Worm (Caenorhabditis elegans) whole organism, L4 larva: Measurements from ENCODE around the gene mdt-9.

Experiments used
- ama-1 ChIP-seq: fragments of 150-350 bp; optimal IDR thresholded peaks from 2 replicates; lab custom pipeline; 2014; ENCODE audit warnings: inconsistent platforms, mixed read lengths
- egl-27 ChIP-seq: sonication (generic microtip); optimal IDR thresholded peaks from 3 replicates; lab custom pipeline; 2017; ENCODE audit warnings: missing biosample characterization, missing genetic modification reagents, missing genetic modification characterization
- lin-15B ChIP-seq: fragments of 150-350 bp; sonication (generic microtip); optimal IDR thresholded peaks from 3 replicates; lab custom pipeline; 2014; ENCODE audit warnings: missing biosample characterization, missing genetic modification characterization
- lsy-2 ChIP-seq, 2 experiments: fragments of 150-350 bp in 1 of 2; sonication (generic microtip) in 1 of 2; optimal IDR thresholded peaks; 2 replicates each; lab custom pipeline; 2014 to 2017; ENCODE audit warnings: missing biosample characterization in 2 of 2, missing genetic modification characterization in 2 of 2
- mdl-1 ChIP-seq, 2 experiments: fragments of 150-350 bp in 1 of 2; sonication (generic microtip) in 1 of 2; optimal IDR thresholded peaks; 2 replicates each; lab custom pipeline; 2014 to 2017; ENCODE audit warnings: missing biosample characterization in 2 of 2, missing genetic modification characterization in 2 of 2
- mdt-29 ChIP-seq: fragments of 200-800 bp; sonication (Bioruptor generic); IDR thresholded peaks from 2 replicates; pipeline ENCODE4 v1.3.6; 2022; ENCODE audit warnings: missing genetic modification reagents, missing genetic modification characterization, missing compliant biosample characterization
- nhr-237 ChIP-seq: sonication (generic microtip); optimal IDR thresholded peaks from 2 replicates; lab custom pipeline; 2017; ENCODE audit warnings: missing biosample characterization, missing genetic modification characterization
- nhr-28 ChIP-seq: fragments of 150-350 bp; optimal IDR thresholded peaks from 2 replicates; lab custom pipeline; 2014; ENCODE audit warnings: missing biosample characterization, missing genetic modification characterization
- pqm-1 ChIP-seq: sonication (generic microtip); optimal IDR thresholded peaks from 2 replicates; lab custom pipeline; 2017; ENCODE audit warnings: missing biosample characterization, missing genetic modification characterization
- snpc-4 ChIP-seq: fragments of 150-350 bp; optimal IDR thresholded peaks from 2 replicates; lab custom pipeline; 2014; ENCODE audit warnings: missing biosample characterization, missing genetic modification characterization
- zag-1 ChIP-seq: fragments of 150-350 bp; optimal IDR thresholded peaks from 2 replicates; lab custom pipeline; 2014; ENCODE audit warnings: missing biosample characterization, missing genetic modification characterization
- ztf-7 ChIP-seq: fragments of 150-350 bp; optimal IDR thresholded peaks from 2 replicates; lab custom pipeline; 2014; ENCODE audit warnings: missing biosample characterization, missing genetic modification characterization

DNA sequence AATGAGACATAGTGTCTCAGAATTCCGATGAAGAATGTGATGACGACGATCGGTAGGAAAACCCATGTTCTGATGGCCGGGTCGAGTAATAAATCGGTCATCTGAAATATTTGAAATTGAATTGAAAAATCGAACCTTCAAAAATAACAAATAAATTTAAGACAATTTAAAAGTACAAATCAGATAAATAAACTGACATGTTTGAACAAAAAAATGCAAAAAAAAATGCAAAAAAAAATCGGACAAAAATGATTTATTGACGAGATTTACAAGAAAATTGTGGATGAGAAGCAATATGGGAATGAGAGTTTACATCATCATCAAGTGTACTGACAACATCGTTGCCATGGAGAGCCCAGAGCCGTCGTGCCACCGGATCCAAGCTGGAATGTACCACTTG is 4.4 kb upstream of the mdt-9 start, which contains the start of gene emc-3:
- TF ChIP-seq pqm-1 (tag; lab: Kevin White, UChicago) = no peak
- TF ChIP-seq lin-15B (tag; lab: Kevin White, UChicago) = no peak
- no peak for TF ChIP-seq lsy-2 (tag; optimal IDR thresholded peaks at IDR 0.05; lab: Kevin White, UChicago)
- TF ChIP-seq snpc-4 (tag; lab: Kevin White, UChicago) = no peak
- no peak for TF ChIP-seq nhr-237 (tag; lab: Kevin White, UChicago)
- TF ChIP-seq ama-1 (lab: Kevin White, UChicago) = no peak
- no peak for TF ChIP-seq mdl-1 (tag; optimal IDR thresholded peaks at IDR 0.05; lab: Kevin White, UChicago)
- TF ChIP-seq ztf-7 (tag; lab: Kevin White, UChicago) = no peak
- TF ChIP-seq zag-1 (tag; lab: Kevin White, UChicago) = no peak
- TF ChIP-seq egl-27 (tag; lab: Kevin White, UChicago) = no peak
- TF ChIP-seq nhr-28 (tag; lab: Kevin White, UChicago) = no peak
- TF ChIP-seq mdt-29 (GFP tag; lab: Robert Waterston, UW) = no peak
